Worm (Caenorhabditis elegans) whole organism, mixed stage, embryonic: ENCODE measurements around the gene R31.2.

Experiments
- M03D4.4 ChIP-seq: sonication (generic microtip); optimal IDR thresholded peaks from 2 replicates; lab custom pipeline; 2017; ENCODE audit warnings: mild to moderate bottlenecking, missing genetic modification characterization, missing compliant biosample characterization
- bed-3 ChIP-seq: fragments of 200-800 bp; sonication (Bioruptor generic); optimal IDR thresholded peaks from 3 replicates; lab custom pipeline; 2018; ENCODE audit warnings: mild to moderate bottlenecking, missing genetic modification characterization, moderate library complexity, missing compliant biosample characterization
- blmp-1 ChIP-seq: fragments of 150-350 bp; optimal IDR thresholded peaks from 2 replicates; lab custom pipeline; 2014; ENCODE audit warnings: missing biosample characterization, missing genetic modification characterization
- ceh-39 ChIP-seq: fragments of 150-350 bp; optimal IDR thresholded peaks from 2 replicates; lab custom pipeline; 2014; ENCODE audit warnings: missing biosample characterization, missing genetic modification characterization
- ceh-43 ChIP-seq: fragments of 200-800 bp; sonication (Bioruptor generic); optimal IDR thresholded peaks from 2 replicates; lab custom pipeline; 2018; ENCODE audit warnings: mild to moderate bottlenecking, missing genetic modification characterization, moderate library complexity, missing compliant biosample characterization
- ceh-83 ChIP-seq: fragments of 200-800 bp; sonication (Bioruptor generic); optimal IDR thresholded peaks from 2 replicates; lab custom pipeline; 2018; ENCODE audit warnings: mild to moderate bottlenecking, missing genetic modification characterization, missing compliant biosample characterization
- ces-1 ChIP-seq: fragments of 150-350 bp; optimal IDR thresholded peaks from 2 replicates; lab custom pipeline; 2014; ENCODE audit warnings: missing biosample characterization, missing genetic modification reagents, missing genetic modification characterization
- cnd-1 ChIP-seq: fragments of 200-800 bp; sonication (Bioruptor generic); optimal IDR thresholded peaks from 2 replicates; lab custom pipeline; 2018; ENCODE audit warnings: mild to moderate bottlenecking, missing genetic modification characterization, missing compliant biosample characterization
- drap-1 ChIP-seq: fragments of 200-800 bp; sonication (Bioruptor generic); optimal IDR thresholded peaks from 3 replicates; lab custom pipeline; 2018; ENCODE audit warnings: mild to moderate bottlenecking, missing genetic modification characterization, missing compliant biosample characterization
- elt-1 ChIP-seq: sonication (generic microtip); optimal IDR thresholded peaks from 2 replicates; lab custom pipeline; 2017; ENCODE audit warnings: missing genetic modification characterization, mild to moderate bottlenecking, missing compliant biosample characterization, antibody characterized with exemption, moderate library complexity, borderline replicate concordance; ENCODE audit not compliant: insufficient read depth
- elt-3 ChIP-seq: fragments of 150-350 bp; optimal IDR thresholded peaks from 2 replicates; lab custom pipeline; 2014; ENCODE audit warnings: missing biosample characterization, missing genetic modification characterization
- flh-1 ChIP-seq: fragments of 200-800 bp; sonication (Bioruptor generic); optimal IDR thresholded peaks from 2 replicates; lab custom pipeline; 2018; ENCODE audit warnings: mild to moderate bottlenecking, missing genetic modification characterization, moderate library complexity, missing compliant biosample characterization
- ham-2 ChIP-seq: fragments of 200-800 bp; sonication (Bioruptor generic); optimal IDR thresholded peaks from 2 replicates; lab custom pipeline; 2018; ENCODE audit warnings: mild to moderate bottlenecking, missing genetic modification characterization, missing compliant biosample characterization
- hlh-1 ChIP-seq: fragments of 150-350 bp; optimal IDR thresholded peaks from 2 replicates; lab custom pipeline; 2014; ENCODE audit warnings: missing biosample characterization, missing genetic modification reagents, missing genetic modification characterization
- lin-13 ChIP-seq: fragments of 150-350 bp; optimal IDR thresholded peaks from 2 replicates; lab custom pipeline; 2014; ENCODE audit warnings: missing biosample characterization, missing genetic modification characterization
- lin-32 ChIP-seq: fragments of 200-800 bp; sonication (Bioruptor generic); optimal IDR thresholded peaks from 2 replicates; lab custom pipeline; 2018; ENCODE audit warnings: mild to moderate bottlenecking, missing genetic modification characterization, missing compliant biosample characterization
- lsy-2 ChIP-seq: fragments of 150-350 bp; optimal IDR thresholded peaks from 2 replicates; lab custom pipeline; 2014; ENCODE audit warnings: missing biosample characterization, missing genetic modification characterization
- mab-5 ChIP-seq: fragments of 150-350 bp; optimal IDR thresholded peaks from 2 replicates; lab custom pipeline; 2014; ENCODE audit warnings: missing biosample characterization, missing genetic modification characterization
- mep-1 ChIP-seq: fragments of 150-350 bp; optimal IDR thresholded peaks from 2 replicates; lab custom pipeline; 2017; ENCODE audit warnings: missing biosample characterization, missing genetic modification reagents, missing genetic modification characterization, inconsistent platforms
- mls-2 ChIP-seq: sonication (generic microtip); optimal IDR thresholded peaks from 2 replicates; lab custom pipeline; 2016; ENCODE audit warnings: mild to moderate bottlenecking, missing genetic modification characterization, moderate library complexity, missing compliant biosample characterization
- nhr-12 ChIP-seq: fragments of 150-350 bp; optimal IDR thresholded peaks from 2 replicates; lab custom pipeline; 2014; ENCODE audit warnings: missing biosample characterization, missing genetic modification characterization
- nhr-2 ChIP-seq: fragments of 150-350 bp; optimal IDR thresholded peaks from 2 replicates; lab custom pipeline; 2014; ENCODE audit warnings: missing biosample characterization, missing genetic modification characterization
- nhr-237 ChIP-seq: fragments of 150-350 bp; optimal IDR thresholded peaks from 2 replicates; lab custom pipeline; 2014; ENCODE audit warnings: missing biosample characterization, missing genetic modification characterization
- nhr-28 ChIP-seq: fragments of 150-350 bp; optimal IDR thresholded peaks from 2 replicates; lab custom pipeline; 2014; ENCODE audit warnings: missing biosample characterization, missing genetic modification characterization
- nhr-76 ChIP-seq: sonication (generic microtip); optimal IDR thresholded peaks from 2 replicates; lab custom pipeline; 2017; ENCODE audit warnings: missing biosample characterization, missing genetic modification characterization
- pha-4 ChIP-seq: fragments of 150-350 bp; optimal IDR thresholded peaks from 2 replicates; lab custom pipeline; 2018; ENCODE audit warnings: missing biosample characterization, missing genetic modification reagents, missing genetic modification characterization
- sem-2 ChIP-seq: fragments of 200-800 bp; sonication (Bioruptor generic); optimal IDR thresholded peaks from 2 replicates; lab custom pipeline; 2018; ENCODE audit warnings: mild to moderate bottlenecking, missing genetic modification characterization, missing compliant biosample characterization
- snpc-4 ChIP-seq: fragments of 150-350 bp; optimal IDR thresholded peaks from 2 replicates; lab custom pipeline; 2014; ENCODE audit warnings: missing biosample characterization, missing genetic modification characterization
- sptf-1 ChIP-seq: sonication (generic microtip); optimal IDR thresholded peaks from 2 replicates; lab custom pipeline; 2017; ENCODE audit warnings: mild to moderate bottlenecking, missing genetic modification characterization, moderate library complexity, missing compliant biosample characterization
- tbx-8 ChIP-seq: fragments of 200-800 bp; sonication (Bioruptor generic); optimal IDR thresholded peaks from 2 replicates; lab custom pipeline; 2018; ENCODE audit warnings: mild to moderate bottlenecking, missing genetic modification characterization, moderate library complexity, missing compliant biosample characterization
- unc-120 ChIP-seq: sonication (generic microtip); optimal IDR thresholded peaks from 2 replicates; lab custom pipeline; 2017; ENCODE audit warnings: missing genetic modification characterization, missing compliant biosample characterization; ENCODE audit not compliant: poor library complexity, severe bottlenecking
- unc-39 ChIP-seq: fragments of 150-350 bp; optimal IDR thresholded peaks from 2 replicates; lab custom pipeline; 2014; ENCODE audit warnings: missing biosample characterization, missing genetic modification characterization
- unc-62 ChIP-seq: fragments of 150-350 bp; optimal IDR thresholded peaks from 2 replicates; lab custom pipeline; 2014; ENCODE audit warnings: missing biosample characterization, missing genetic modification reagents, missing genetic modification characterization
- zip-8 ChIP-seq: fragments of 150-350 bp; optimal IDR thresholded peaks from 2 replicates; lab custom pipeline; 2014; ENCODE audit warnings: missing biosample characterization, missing genetic modification characterization
- ztf-11 ChIP-seq: fragments of 150-350 bp; optimal IDR thresholded peaks from 2 replicates; lab custom pipeline; 2014; ENCODE audit warnings: missing biosample characterization, missing genetic modification characterization

R31.2 gene

ce11 chrV:11960084-11960830 lies 42.9 kb downstream of the R31.2 start:
- TF ChIP-seq ces-1 (GFP tag; lab: Kevin White, UChicago) (peak; percentile 63), lsy-2 (tag; lab: Kevin White, UChicago) (no peak), unc-39 (no peak), unc-62 (GFP tag; lab: Kevin White, UChicago) (peak; percentile 62)

- TF ChIP-seq mep-1 (tag; lab: Kevin White, UChicago) (no peak), cnd-1 (tag; lab: Kevin White, UChicago) (peak; percentile 48), elt-1 (tag; lab: Kevin White, UChicago) (no peak), lin-32 (no peak), tbx-8 (GFP tag; lab: Kevin White, UChicago) (no peak), nhr-28 (tag; lab: Kevin White, UChicago) (no peak), zip-8 (tag; lab: Kevin White, UChicago) (no peak), pha-4 (no peak), bed-3 (GFP tag; lab: Kevin White, UChicago) (no peak), lsy-2 (tag; lab: Kevin White, UChicago) (no peak), ztf-11 (tag; lab: Kevin White, UChicago) (no peak), sem-2 (GFP tag; lab: Kevin White, UChicago) (no peak), lin-13 (tag; lab: Kevin White, UChicago) (no peak), sptf-1 (peak; percentile 19), ces-1 (GFP tag; lab: Kevin White, UChicago) (peak; percentile 59), ham-2 (no peak), ceh-43 (no peak), mab-5 (tag; lab: Kevin White, UChicago) (no peak), snpc-4 (tag; lab: Kevin White, UChicago) (no peak), nhr-76 (tag; lab: Kevin White, UChicago) (no peak), flh-1 (GFP tag; lab: Kevin White, UChicago) (no peak), elt-3 (no peak), mls-2 (tag; lab: Kevin White, UChicago) (no peak), hlh-1 (tag; lab: Kevin White, UChicago) (no peak), ceh-39 (tag; lab: Kevin White, UChicago) (no peak), blmp-1 (tag; lab: Kevin White, UChicago) (no peak), unc-62 (GFP tag; lab: Kevin White, UChicago) (peak; percentile 36), ceh-83 (no peak), M03D4.4 (no peak), unc-120 (tag; lab: Kevin White, UChicago) (no peak), nhr-237 (tag; lab: Kevin White, UChicago) (no peak), nhr-2 (tag; lab: Kevin White, UChicago) (peak; percentile 84), drap-1 (GFP tag; lab: Kevin White, UChicago) (no peak), unc-39 (no peak), nhr-12 (tag; lab: Kevin White, UChicago) (no peak)
These were observed 43.4 kb downstream of the R31.2 start for ce11 chrV:11960831-11961190.

- TF ChIP-seq tbx-8 (GFP tag; lab: Kevin White, UChicago) (no peak), nhr-76 (tag; lab: Kevin White, UChicago) (no peak), mab-5 (tag; lab: Kevin White, UChicago) (no peak), pha-4 (no peak), cnd-1 (tag; lab: Kevin White, UChicago) (no peak), mls-2 (tag; lab: Kevin White, UChicago) (no peak), nhr-12 (tag; lab: Kevin White, UChicago) (no peak), sptf-1 (no peak), ceh-83 (no peak), drap-1 (GFP tag; lab: Kevin White, UChicago) (no peak), ceh-43 (no peak), blmp-1 (tag; lab: Kevin White, UChicago) (no peak), ces-1 (GFP tag; lab: Kevin White, UChicago) (no peak), nhr-237 (tag; lab: Kevin White, UChicago) (no peak)
These were observed 47.4 kb downstream of the R31.2 start, which contains the start of gene F58H1.7 for ce11 chrV:11964723-11965122. TSS of gene F58H1.7 (minus strand) at chrV:11964823.
